Worm (Caenorhabditis elegans): Measurements from ENCODE around the gene srpa-72.

DNA sequence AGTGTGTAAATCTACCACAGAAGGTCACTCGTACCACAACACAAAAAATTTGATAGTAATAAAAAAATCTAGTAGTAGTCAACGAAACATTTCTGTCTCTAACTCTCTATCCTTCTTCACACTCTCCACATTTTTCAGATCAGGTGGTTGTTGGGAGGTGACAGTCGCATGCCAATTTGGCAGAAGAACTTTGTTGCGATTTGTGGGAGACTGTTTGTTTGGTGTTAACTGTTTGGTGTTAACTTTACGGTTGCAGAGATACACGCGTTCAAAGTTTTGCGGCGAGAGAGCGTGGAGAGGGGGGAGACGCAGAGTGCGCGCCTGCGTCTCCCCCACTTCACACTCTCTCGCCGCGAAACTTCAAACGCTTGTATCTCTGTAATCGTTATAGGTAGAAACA is 17.7 kb downstream of the srpa-72 start:
- no peak for TF ChIP-seq ZK546.5 (tag; optimal IDR thresholded peaks at IDR 0.05)
- TF ChIP-seq lin-13 (GFP tag; optimal IDR thresholded peaks at IDR 0.05): no peak
- TF ChIP-seq ceh-28 (tag; optimal IDR thresholded peaks at IDR 0.05): no peak
- TF ChIP-seq nhr-48 (tag; optimal IDR thresholded peaks at IDR 0.05): peak; percentile 75
- no peak for TF ChIP-seq vab-7 (GFP tag; IDR thresholded peaks at IDR 0.05)
- TF ChIP-seq nhr-77 (tag; optimal IDR thresholded peaks at IDR 0.05): no peak
- TF ChIP-seq D1046.2 (GFP tag; IDR thresholded peaks at IDR 0.05): no peak
- no peak for TF ChIP-seq unc-39 (tag; optimal IDR thresholded peaks at IDR 0.05)
